Worm (Caenorhabditis elegans): ENCODE data around the gene bud-13.

The bud-13 gene

DNA sequence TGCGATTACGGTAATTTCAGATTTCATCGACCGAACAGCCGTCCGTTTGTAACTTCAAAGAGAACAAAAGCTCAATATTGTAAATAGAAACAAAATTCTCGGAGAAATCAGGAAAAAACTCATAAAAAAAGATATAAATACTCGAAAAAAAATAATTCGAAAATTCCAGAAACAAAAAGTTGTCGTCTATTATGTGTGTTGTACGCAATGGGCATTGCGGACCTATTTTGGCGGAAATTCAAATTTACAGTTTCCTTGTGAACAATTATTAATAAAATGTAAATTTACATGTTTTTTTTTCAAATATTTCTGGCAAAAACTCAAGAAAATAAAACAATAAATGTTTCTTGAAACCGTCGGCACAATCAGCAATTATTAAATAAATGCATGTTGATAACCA, 17.9 kb upstream of the bud-13 start:
- TF ChIP-seq ces-1 (GFP tag; optimal IDR thresholded peaks at IDR 0.05) (no peak), Y105C5A.15 (GFP tag; IDR thresholded peaks at IDR 0.05) (no peak), F10B5.3 (tag; optimal IDR thresholded peaks at IDR 0.05) (no peak)

ce11 chrIII:8984960-8985359, 17.4 kb upstream of the bud-13 start:
- TF ChIP-seq pha-4 (GFP tag; IDR thresholded peaks at IDR 0.05) (no peak), pha-4 (tag; optimal IDR thresholded peaks at IDR 0.05) (no peak), T20F7.1 (GFP tag; optimal IDR thresholded peaks at IDR 0.05) (no peak), lsy-2 (tag; optimal IDR thresholded peaks at IDR 0.05) (peak; percentile 35 to 83), nhr-28 (tag; optimal IDR thresholded peaks at IDR 0.05) (peak; percentile 46), aha-1 (tag) (peak; percentile 98), R02D3.7 (tag; optimal IDR thresholded peaks at IDR 0.05) (no peak), lir-3 (tag; optimal IDR thresholded peaks at IDR 0.05) (no peak), hif-1 (tag; optimal IDR thresholded peaks at IDR 0.05) (peak in 1 of 2 experiments; percentile 76), vab-7 (GFP tag; IDR thresholded peaks at IDR 0.05) (0 out of 2 replicates have a peak, but pooled peaks have one; percentile 15), nhr-41 (GFP tag; IDR thresholded peaks at IDR 0.05) (no peak), gei-8 (GFP tag; optimal IDR thresholded peaks at IDR 0.05) (no peak), zfp-2 (tag; optimal IDR thresholded peaks at IDR 0.05) (no peak), lin-15B (tag; optimal IDR thresholded peaks at IDR 0.05) (no peak), pqm-1 (tag; optimal IDR thresholded peaks at IDR 0.05) (no peak), zip-11 (GFP tag; IDR thresholded peaks at IDR 0.05) (no peak), nhr-6 (tag; optimal IDR thresholded peaks at IDR 0.05) (no peak), F49E8.2 (tag; optimal IDR thresholded peaks at IDR 0.05; ENCODE audit: borderline replicate concordance) (no peak), hlh-11 (tag; optimal IDR thresholded peaks at IDR 0.05) (peak; percentile 83), nhr-76 (tag; optimal IDR thresholded peaks at IDR 0.05) (no peak), nhr-77 (tag; optimal IDR thresholded peaks at IDR 0.05) (peak; percentile 19), daf-16 (GFP tag; optimal IDR thresholded peaks at IDR 0.05) (peak in 1 of 2 experiments; percentile 44), daf-16 (tag; optimal IDR thresholded peaks at IDR 0.05) (no peak), ctbp-1 (GFP tag; IDR thresholded peaks at IDR 0.05) (peak; percentile 64; the same call in 1 of the 2 replicates), nhr-237 (tag; optimal IDR thresholded peaks at IDR 0.05) (no peak), lin-29 (GFP tag; IDR thresholded peaks at IDR 0.05) (peak; percentile 40; the same call in 1 of the 2 replicates), madf-5 (GFP tag; IDR thresholded peaks at IDR 0.05) (no peak), ceh-20 (GFP tag; IDR thresholded peaks at IDR 0.05) (0 out of 2 replicates have a peak, but pooled peaks have one; percentile 48), dmd-8 (GFP tag; IDR thresholded peaks at IDR 0.05) (no peak), daf-19 (GFP tag; conservative IDR thresholded peaks at IDR 0.05) (no peak), mxl-2 (GFP tag; conservative IDR thresholded peaks at IDR 0.05) (no peak), ceh-32 (tag; optimal IDR thresholded peaks at IDR 0.05; ENCODE audit: poor library complexity) (no peak), hlh-30 (tag; optimal IDR thresholded peaks at IDR 0.05; ENCODE audit: insufficient read depth) (peak; percentile 59), ceh-28 (tag; optimal IDR thresholded peaks at IDR 0.05) (no peak), mep-1 (tag; optimal IDR thresholded peaks at IDR 0.05) (peak; percentile 70), set-16 (GFP tag; IDR thresholded peaks at IDR 0.05) (no peak), nhr-11 (tag; optimal IDR thresholded peaks at IDR 0.05) (peak; percentile 68), ceh-44 (GFP tag; IDR thresholded peaks at IDR 0.05) (no peak), mxl-3 (GFP tag; optimal IDR thresholded peaks at IDR 0.05) (peak; percentile 44), egl-43 (GFP tag; IDR thresholded peaks at IDR 0.05) (no peak), dve-1 (tag; optimal IDR thresholded peaks at IDR 0.05; ENCODE audit: insufficient read depth) (peak; percentile 34), mes-2 (tag; optimal IDR thresholded peaks at IDR 0.05; ENCODE audit: poor library complexity, severe bottlenecking) (peak; percentile 8), hmg-1.1 (GFP tag; IDR thresholded peaks at IDR 0.05) (peak; percentile 62), ces-1 (GFP tag; optimal IDR thresholded peaks at IDR 0.05) (peak; percentile 15), rbr-2 (tag; optimal IDR thresholded peaks at IDR 0.05) (peak; percentile 57), arid-1 (GFP tag; conservative IDR thresholded peaks at IDR 0.05) (peak; percentile 52; the same call in 1 of the 2 replicates), zip-2 (tag; optimal IDR thresholded peaks at IDR 0.05) (no peak), F37D6.2 (tag; optimal IDR thresholded peaks at IDR 0.05) (peak; percentile 1)

Data from whole organism, L4 larva.